Worm (Caenorhabditis elegans): Measurements from ENCODE around the gene lst-2.

Gene lst-2

DNA sequence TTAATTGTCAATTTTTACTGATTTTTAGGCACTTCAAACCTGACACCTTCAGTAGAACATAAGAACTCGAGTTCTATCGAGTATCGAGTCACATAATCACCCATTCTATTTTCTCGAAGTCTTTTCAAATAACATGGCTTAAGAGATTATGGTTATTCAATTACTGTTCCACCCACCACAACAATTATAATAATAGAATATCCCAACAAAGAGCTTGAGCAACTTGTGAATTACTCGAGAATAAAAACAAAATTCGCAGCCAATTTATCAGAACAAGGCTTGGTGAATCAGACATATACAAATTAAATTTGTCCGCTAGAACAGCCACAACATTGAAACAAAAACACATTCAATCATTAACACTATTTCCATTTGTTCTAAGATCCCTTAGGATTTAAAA is 41.1 kb upstream of the lst-2 start:
- TF ChIP-seq ztf-6 (GFP tag; IDR thresholded peaks at IDR 0.05) (no peak), snpc-1.3 (tag; optimal IDR thresholded peaks at IDR 0.05; ENCODE audit: insufficient read depth) (no peak), dpl-1 (GFP tag; optimal IDR thresholded peaks at IDR 0.05) (no peak), ceh-58 (GFP tag; IDR thresholded peaks at IDR 0.05) (no peak), D2030.7 (GFP tag; IDR thresholded peaks at IDR 0.05) (no peak), tlf-1 (GFP tag; optimal IDR thresholded peaks at IDR 0.05) (no peak), K12H6.12 (tag; optimal IDR thresholded peaks at IDR 0.05) (no peak), Y53F4B.3 (GFP tag; IDR thresholded peaks at IDR 0.05) (no peak), zfh-2 (GFP tag; conservative IDR thresholded peaks at IDR 0.05) (no peak), akir-1 (GFP tag; optimal IDR thresholded peaks at IDR 0.05) (no peak), unc-62 (GFP tag; optimal IDR thresholded peaks at IDR 0.05) (no peak)

DNA sequence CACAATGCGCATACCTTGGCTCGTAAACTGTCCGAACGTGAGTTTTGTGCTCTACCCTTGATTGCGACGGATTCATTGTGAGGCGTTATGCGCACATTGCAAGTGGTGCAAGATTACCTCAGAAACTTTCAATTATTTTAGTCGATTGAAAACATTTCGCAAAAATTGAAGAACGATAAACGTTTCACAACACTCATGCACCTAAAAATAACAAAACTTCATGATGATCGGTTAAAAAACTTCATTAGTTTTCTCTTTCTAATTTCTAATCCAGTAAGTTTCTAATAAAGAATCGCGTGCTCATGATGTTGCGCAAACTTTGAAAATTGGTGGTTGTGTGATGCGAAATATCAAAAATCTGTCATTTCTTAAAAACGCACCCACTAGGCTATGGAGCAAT is 35.6 kb upstream of the lst-2 start, which contains the start of gene dop-1:
Gene dop-1, minus strand, starts transcription at position 101 of the 400 bp plus-strand sequence.
- TF ChIP-seq nhr-80 (tag; optimal IDR thresholded peaks at IDR 0.05) (no peak), unc-130 (GFP tag; optimal IDR thresholded peaks at IDR 0.05) (no peak), ztf-22 (GFP tag; optimal IDR thresholded peaks at IDR 0.05) (no peak), snpc-3.4 (tag; optimal IDR thresholded peaks at IDR 0.05) (no peak), mel-28 (tag; optimal IDR thresholded peaks at IDR 0.05; ENCODE audit: borderline replicate concordance) (no peak), ets-4 (GFP tag; optimal IDR thresholded peaks at IDR 0.05) (no peak), ztf-6 (GFP tag; IDR thresholded peaks at IDR 0.05) (no peak), B0336.3 (GFP tag; IDR thresholded peaks at IDR 0.05) (no peak), C17E4.6 (GFP tag; IDR thresholded peaks at IDR 0.05) (no peak), lir-1 (GFP tag; conservative IDR thresholded peaks at IDR 0.05) (no peak), F52B5.7 (tag; optimal IDR thresholded peaks at IDR 0.05) (no peak), unc-62 (GFP tag; optimal IDR thresholded peaks at IDR 0.05) (no peak)

DNA sequence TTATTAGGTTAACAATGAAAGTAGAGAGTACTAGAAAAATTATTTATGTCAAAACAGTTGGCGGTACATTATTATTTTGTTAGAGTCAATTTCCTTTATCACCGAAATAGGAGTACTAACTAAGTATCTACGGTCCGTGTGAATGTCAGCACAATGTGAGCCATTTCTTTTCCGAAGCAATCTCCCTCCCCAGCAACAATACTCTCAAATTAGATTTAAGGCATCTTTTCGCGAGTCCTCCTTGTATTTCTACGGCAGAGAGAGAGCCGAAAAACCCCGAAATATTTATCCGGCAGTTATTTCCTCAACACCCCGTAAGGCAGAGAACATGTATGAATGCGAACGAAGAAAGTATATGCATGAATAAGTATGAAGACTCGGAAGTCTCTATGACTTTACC is 32.1 kb upstream of the lst-2 start:
- TF ChIP-seq sea-2 (GFP tag; IDR thresholded peaks at IDR 0.05) (no peak), sptf-2 (GFP tag; optimal IDR thresholded peaks at IDR 0.05) (no peak), attf-5 (GFP tag; optimal IDR thresholded peaks at IDR 0.05) (no peak), nhr-120 (GFP tag; IDR thresholded peaks at IDR 0.05) (no peak), Y95B8A.8 (GFP tag; IDR thresholded peaks at IDR 0.05) (no peak)

DNA sequence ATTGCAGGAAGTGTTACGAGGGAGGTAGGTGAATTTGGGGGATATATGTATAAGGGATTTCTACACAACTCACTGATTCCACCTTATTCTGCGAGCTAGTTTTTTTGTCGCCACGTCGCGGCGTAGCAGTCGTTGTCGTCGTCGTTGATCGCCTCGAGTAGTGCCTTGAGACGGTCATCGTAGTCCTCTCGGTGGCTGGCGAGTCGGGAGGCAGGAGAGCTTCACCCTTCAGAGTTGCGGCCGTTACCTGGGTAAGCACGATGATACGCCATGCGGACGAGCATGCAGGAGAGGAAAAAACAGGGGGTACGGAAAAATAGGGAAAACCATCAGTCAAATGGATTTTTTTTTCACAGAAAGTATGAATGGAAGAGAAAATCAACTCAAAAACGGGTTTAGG is 30.0 kb upstream of the lst-2 start:
- TF ChIP-seq B0035.1 (tag; optimal IDR thresholded peaks at IDR 0.05) (no peak), zfh-2 (GFP tag; conservative IDR thresholded peaks at IDR 0.05) (peak; percentile 70)

ce11 chrX:4410280-4410911 is 27.2 kb upstream of the lst-2 start:
- TF ChIP-seq rpc-1 (optimal IDR thresholded peaks at IDR 0.05) (peak; percentile 86), rpc-1 (tag; optimal IDR thresholded peaks at IDR 0.05) (peak; percentile 94), aptf-2 (GFP tag; conservative IDR thresholded peaks at IDR 0.05) (no peak), rcor-1 (GFP tag; IDR thresholded peaks at IDR 0.05) (0 out of 2 replicates have a peak, but pooled peaks have one; percentile 16), snpc-4 (GFP tag; optimal IDR thresholded peaks at IDR 0.05) (peak; percentile 65), snpc-4 (tag; optimal IDR thresholded peaks at IDR 0.05) (peak in 3 of 4 experiments; percentile 53 to 83 (median 81)), B0035.1 (tag; optimal IDR thresholded peaks at IDR 0.05) (no peak), ccch-3 (GFP tag; optimal IDR thresholded peaks at IDR 0.05) (no peak), him-1 (tag; optimal IDR thresholded peaks at IDR 0.05) (peak; percentile 70), Y53G8AR.9 (GFP tag; conservative IDR thresholded peaks at IDR 0.05) (no peak), lin-26 (GFP tag; IDR thresholded peaks at IDR 0.05) (peak; percentile 76), ztf-25 (GFP tag; IDR thresholded peaks at IDR 0.05) (0 out of 2 replicates have a peak, but pooled peaks have one; percentile 62), snpc-1.1 (tag; optimal IDR thresholded peaks at IDR 0.05; ENCODE audit: insufficient read depth) (peak; percentile 60), nhr-90 (tag; optimal IDR thresholded peaks at IDR 0.05) (peak; percentile 37), rec-8 (tag; optimal IDR thresholded peaks at IDR 0.05) (peak in 1 of 2 experiments; percentile 6), lsl-1 (GFP tag; optimal IDR thresholded peaks at IDR 0.05) (no peak), xnd-1 (tag; optimal IDR thresholded peaks at IDR 0.05) (no peak)

All from whole organism, young adult.